Worm (Caenorhabditis elegans) whole organism, early embryonic: ENCODE measurements around the gene strm-1.

Experiments
- B0310.2 ChIP-seq: sonication (generic microtip); optimal IDR thresholded peaks from 2 replicates; lab custom pipeline; 2016; ENCODE audit warnings: mild to moderate bottlenecking, missing genetic modification characterization, missing compliant biosample characterization
- F13C5.2 ChIP-seq: sonication (generic microtip); optimal IDR thresholded peaks from 2 replicates; lab custom pipeline; 2017; ENCODE audit warnings: mild to moderate bottlenecking, missing genetic modification characterization, inconsistent platforms, missing compliant biosample characterization
- aly-1 ChIP-seq: sonication (generic microtip); optimal IDR thresholded peaks from 2 replicates; lab custom pipeline; 2016; ENCODE audit warnings: missing genetic modification characterization, missing compliant biosample characterization
- ama-1 ChIP-seq: fragments of 150-350 bp; optimal IDR thresholded peaks from 2 replicates; lab custom pipeline; 2014
- ceh-13 ChIP-seq: fragments of 200-800 bp; sonication (Bioruptor generic); optimal IDR thresholded peaks from 2 replicates; lab custom pipeline; 2018; ENCODE audit warnings: mild to moderate bottlenecking, missing genetic modification characterization, missing compliant biosample characterization
- ceh-36 ChIP-seq: sonication (generic microtip); optimal IDR thresholded peaks from 2 replicates; lab custom pipeline; 2016; ENCODE audit warnings: missing genetic modification characterization, inconsistent platforms, missing compliant biosample characterization
- ets-7 ChIP-seq: sonication (generic microtip); optimal IDR thresholded peaks from 2 replicates; lab custom pipeline; 2016; ENCODE audit warnings: missing genotype, missing genetic modification characterization, missing compliant biosample characterization
- flt-1 ChIP-seq: fragments of 200-800 bp; sonication (Bioruptor generic); IDR thresholded peaks from 2 replicates; pipeline ENCODE4 v1.3.6; 2022; ENCODE audit warnings: missing genetic modification characterization, missing compliant biosample characterization
- hmbx-1 ChIP-seq: sonication (generic microtip); optimal IDR thresholded peaks from 2 replicates; lab custom pipeline; 2016; ENCODE audit warnings: mild to moderate bottlenecking, missing genetic modification characterization, missing compliant biosample characterization
- hmg-4 ChIP-seq: fragments of 200-800 bp; sonication (Bioruptor generic); optimal IDR thresholded peaks from 2 replicates; lab custom pipeline; 2018; ENCODE audit warnings: mild to moderate bottlenecking, missing genetic modification characterization, missing compliant biosample characterization
- hnd-1 ChIP-seq: sonication (generic microtip); optimal IDR thresholded peaks from 2 replicates; lab custom pipeline; 2016; ENCODE audit warnings: missing genetic modification characterization, missing compliant biosample characterization
- pes-1 ChIP-seq: fragments of 200-800 bp; sonication (Bioruptor generic); IDR thresholded peaks from 2 replicates; pipeline ENCODE4 v1.3.6; 2022; ENCODE audit warnings: missing genetic modification reagents, missing genetic modification characterization, missing compliant biosample characterization
- scrt-1 ChIP-seq: fragments of 200-800 bp; sonication (Bioruptor generic); IDR thresholded peaks from 2 replicates; pipeline ENCODE4 v1.3.6; 2022; ENCODE audit warnings: missing genetic modification characterization, missing compliant biosample characterization
- sea-1 ChIP-seq: fragments of 200-800 bp; sonication (Bioruptor generic); conservative IDR thresholded peaks from 2 replicates; pipeline ENCODE4 v1.3.6; 2022; ENCODE audit warnings: missing genetic modification characterization, missing compliant biosample characterization
- tbx-11 ChIP-seq: fragments of 200-800 bp; sonication (Bioruptor generic); IDR thresholded peaks from 2 replicates; pipeline ENCODE4 v1.3.6; 2022; ENCODE audit warnings: missing genetic modification characterization, missing compliant biosample characterization
- tbx-37 ChIP-seq: fragments of 200-800 bp; sonication (Bioruptor generic); conservative IDR thresholded peaks from 2 replicates; pipeline ENCODE4 v1.3.6; 2022; ENCODE audit warnings: missing genetic modification reagents, missing genetic modification characterization, missing compliant biosample characterization
- tra-4 ChIP-seq: sonication (generic microtip); optimal IDR thresholded peaks from 2 replicates; lab custom pipeline; 2017; ENCODE audit warnings: missing genetic modification characterization, missing compliant biosample characterization

The strm-1 gene

DNA sequence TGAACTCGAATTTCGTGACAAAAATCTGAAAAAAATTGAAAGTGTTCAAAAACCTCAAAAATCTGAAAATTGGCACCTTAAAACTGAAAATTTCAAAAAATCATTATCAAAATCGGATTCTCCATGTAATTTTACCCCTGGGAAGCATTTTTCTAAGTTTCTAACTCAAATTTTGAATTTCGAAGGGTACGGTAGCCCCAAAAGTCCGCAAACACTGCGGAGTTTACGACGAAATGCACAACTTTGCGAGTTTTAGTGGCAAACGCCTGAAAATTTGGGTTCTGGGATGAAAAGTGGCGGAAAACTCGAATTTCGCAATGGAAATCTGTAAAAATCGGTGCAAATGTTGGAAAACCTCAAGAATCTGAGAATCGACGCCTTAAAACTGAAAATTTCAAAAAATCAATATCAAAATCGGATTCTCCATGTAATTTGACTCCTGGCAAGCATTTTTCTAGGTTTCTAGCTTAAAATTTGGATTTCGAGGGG is 8.2 kb upstream of the strm-1 start:
- TF ChIP-seq pes-1 = no peak
- no peak for TF ChIP-seq tra-4
- no peak for TF ChIP-seq tbx-37 (GFP tag; lab: Robert Waterston, UW)
- no peak for TF ChIP-seq hmg-4 (GFP tag; lab: Kevin White, UChicago)
- TF ChIP-seq tbx-11 (GFP tag; lab: Robert Waterston, UW) = no peak
- no peak for TF ChIP-seq hmbx-1
- TF ChIP-seq ama-1 (lab: Kevin White, UChicago) = no peak
- TF ChIP-seq ceh-36 (tag; lab: Kevin White, UChicago) = no peak
- no peak for TF ChIP-seq F13C5.2 (tag; lab: Kevin White, UChicago)
- no peak for TF ChIP-seq aly-1 (tag; lab: Kevin White, UChicago)
- no peak for TF ChIP-seq sea-1 (GFP tag; lab: Robert Waterston, UW)
- no peak for TF ChIP-seq ceh-13 (GFP tag; lab: Kevin White, UChicago)
- TF ChIP-seq hnd-1 (tag; lab: Kevin White, UChicago) = no peak
- no peak for TF ChIP-seq B0310.2 (tag; lab: Kevin White, UChicago)
- TF ChIP-seq ets-7 (tag; lab: Kevin White, UChicago) = no peak
- TF ChIP-seq scrt-1 (GFP tag; lab: Robert Waterston, UW) = no peak
- TF ChIP-seq flt-1 (GFP tag; lab: Robert Waterston, UW) = no peak

DNA sequence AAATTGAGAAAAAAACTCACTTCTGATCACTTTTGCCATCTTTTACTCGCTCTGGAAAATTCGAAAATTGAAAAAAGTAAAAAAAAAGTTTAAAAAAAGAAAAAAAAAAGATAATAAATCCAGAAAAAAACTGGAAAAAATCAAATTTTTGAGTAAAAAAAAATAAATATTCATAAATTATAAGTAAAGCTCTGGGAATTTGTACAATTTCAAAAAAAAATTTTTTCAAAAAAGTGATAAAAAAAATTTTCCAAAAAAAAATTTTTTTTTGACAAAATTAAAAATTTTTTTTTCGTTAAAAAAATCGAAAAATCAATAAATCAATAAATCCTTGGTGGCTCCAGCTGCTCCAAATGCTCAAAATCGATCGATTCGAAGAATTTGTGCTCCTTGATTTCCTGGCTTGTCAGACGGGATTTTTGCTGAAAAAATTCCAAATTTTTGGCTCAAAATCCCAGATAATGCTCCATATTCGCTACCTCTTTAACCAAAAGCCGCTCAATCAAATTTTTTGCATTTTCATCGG is 9.1 kb downstream of the strm-1 start, which contains the start of gene mrpl-30:
mrpl-30 (minus strand) TSS at position 51 of the 526 bp plus-strand sequence.
- TF ChIP-seq hmg-4 (GFP tag; lab: Kevin White, UChicago) = no peak
- TF ChIP-seq hnd-1 (tag; lab: Kevin White, UChicago) = no peak
- no peak for TF ChIP-seq ama-1 (lab: Kevin White, UChicago)
- TF ChIP-seq tbx-11 (GFP tag; lab: Robert Waterston, UW) = no peak

- TF ChIP-seq flt-1 (GFP tag; lab: Robert Waterston, UW) (0 out of 2 replicates have a peak, but pooled peaks have one; percentile 19), B0310.2 (tag; lab: Kevin White, UChicago) (no peak), hnd-1 (tag; lab: Kevin White, UChicago) (no peak), tra-4 (no peak), hmbx-1 (no peak), aly-1 (tag; lab: Kevin White, UChicago) (no peak), ama-1 (lab: Kevin White, UChicago) (no peak), pes-1 (no peak), ceh-13 (GFP tag; lab: Kevin White, UChicago) (no peak), scrt-1 (GFP tag; lab: Robert Waterston, UW) (no peak), hmg-4 (GFP tag; lab: Kevin White, UChicago) (no peak), ceh-36 (tag; lab: Kevin White, UChicago) (no peak), tbx-11 (GFP tag; lab: Robert Waterston, UW) (no peak), ets-7 (tag; lab: Kevin White, UChicago) (no peak), F13C5.2 (tag; lab: Kevin White, UChicago) (peak; percentile 45), tbx-37 (GFP tag; lab: Robert Waterston, UW) (no peak), sea-1 (GFP tag; lab: Robert Waterston, UW) (no peak)
These were observed 16.3 kb downstream of the strm-1 start, which contains the start of the genes W04B5.5 and W04B5.3 for ce11 chrIII:2418159-2418658. W04B5.5 (minus strand) TSS chrIII:2418209. W04B5.3 (plus strand) TSS chrIII:2418514.

ce11 chrIII:2418981-2419380 is 17.1 kb downstream of the strm-1 start:
- no peak for TF ChIP-seq ets-7 (tag; lab: Kevin White, UChicago)
- no peak for TF ChIP-seq pes-1
- TF ChIP-seq tbx-37 (GFP tag; lab: Robert Waterston, UW) = no peak
- no peak for TF ChIP-seq flt-1 (GFP tag; lab: Robert Waterston, UW)
- no peak for TF ChIP-seq hmg-4 (GFP tag; lab: Kevin White, UChicago)
- no peak for TF ChIP-seq scrt-1 (GFP tag; lab: Robert Waterston, UW)
- no peak for TF ChIP-seq ama-1 (lab: Kevin White, UChicago)
- TF ChIP-seq aly-1 (tag; lab: Kevin White, UChicago) = no peak

ce11 chrIII:2419504-2419903 is 17.6 kb downstream of the strm-1 start:
- TF ChIP-seq sea-1 (GFP tag; lab: Robert Waterston, UW) = no peak
- no peak for TF ChIP-seq ceh-36 (tag; lab: Kevin White, UChicago)
- no peak for TF ChIP-seq tra-4
- TF ChIP-seq pes-1 = no peak
- no peak for TF ChIP-seq tbx-37 (GFP tag; lab: Robert Waterston, UW)
- TF ChIP-seq flt-1 (GFP tag; lab: Robert Waterston, UW) = no peak
- TF ChIP-seq hmg-4 (GFP tag; lab: Kevin White, UChicago) = no peak
- no peak for TF ChIP-seq hnd-1 (tag; lab: Kevin White, UChicago)
- no peak for TF ChIP-seq ama-1 (lab: Kevin White, UChicago)
- TF ChIP-seq ets-7 (tag; lab: Kevin White, UChicago) = no peak
- TF ChIP-seq ceh-13 (GFP tag; lab: Kevin White, UChicago) = no peak
- no peak for TF ChIP-seq B0310.2 (tag; lab: Kevin White, UChicago)
- no peak for TF ChIP-seq tbx-11 (GFP tag; lab: Robert Waterston, UW)
- no peak for TF ChIP-seq aly-1 (tag; lab: Kevin White, UChicago)

DNA sequence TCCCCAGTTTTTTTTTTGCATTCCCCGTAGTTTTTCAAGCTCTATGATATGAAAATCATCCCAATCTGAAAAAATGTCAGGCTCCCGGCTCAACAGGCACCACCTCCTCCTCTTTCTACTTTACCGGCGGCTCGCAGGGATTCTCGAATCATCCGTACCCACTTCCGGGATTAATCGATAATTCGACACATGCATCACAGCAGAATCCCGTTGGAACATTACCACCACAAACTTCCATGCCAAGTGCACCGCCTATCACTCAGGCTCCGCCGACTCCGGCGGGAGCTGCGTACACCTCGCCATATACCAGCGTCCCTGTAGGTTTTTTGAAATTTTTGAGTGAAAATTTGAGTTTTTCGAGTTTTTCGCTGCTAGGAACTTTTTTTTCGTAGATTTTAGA is 19.4 kb downstream of the strm-1 start:
- TF ChIP-seq ceh-36 (tag; lab: Kevin White, UChicago) (no peak), ceh-13 (GFP tag; lab: Kevin White, UChicago) (no peak), sea-1 (GFP tag; lab: Robert Waterston, UW) (no peak), B0310.2 (tag; lab: Kevin White, UChicago) (no peak), aly-1 (tag; lab: Kevin White, UChicago) (no peak), hmbx-1 (no peak), ets-7 (tag; lab: Kevin White, UChicago) (no peak), ama-1 (lab: Kevin White, UChicago) (no peak), flt-1 (GFP tag; lab: Robert Waterston, UW) (no peak), tra-4 (no peak), tbx-37 (GFP tag; lab: Robert Waterston, UW) (no peak), pes-1 (no peak), tbx-11 (GFP tag; lab: Robert Waterston, UW) (no peak), scrt-1 (GFP tag; lab: Robert Waterston, UW) (no peak)
